Fruit fly (Drosophila melanogaster): ENCODE data around the gene CG13855.

Gene CG13855

dm6 chr3R:22368077-22368776 is 37.5 kb upstream of the CG13855 start:
- peak; percentile 75 for TF ChIP-seq Dll (GFP tag; IDR thresholded peaks at IDR 0.05; ENCODE audit: partially characterized antibody)
- TF ChIP-seq Scr (GFP tag; IDR thresholded peaks at IDR 0.05; ENCODE audit: partially characterized antibody), result peak; percentile 67
- TF ChIP-seq amos (GFP tag; IDR thresholded peaks at IDR 0.05; ENCODE audit: partially characterized antibody), result peak; percentile 38; the same call in 1 of the 2 replicates
- TF ChIP-seq HLH4C (GFP tag; IDR thresholded peaks at IDR 0.05; ENCODE audit: partially characterized antibody), result peak; percentile 37; the same call in 2 of the 3 replicates
- peak; percentile 42 for TF ChIP-seq grn (GFP tag; optimal IDR thresholded peaks at IDR 0.05)
- TF ChIP-seq ewg (GFP tag; optimal IDR thresholded peaks at IDR 0.05), result peak; percentile 92
- peak; percentile 2 for TF ChIP-seq CG6654 (GFP tag; optimal IDR thresholded peaks at IDR 0.05)
- TF ChIP-seq ftz-f1 (GFP tag; optimal IDR thresholded peaks at IDR 0.05), result peak; percentile 99
- TF ChIP-seq pzg (GFP tag; optimal IDR thresholded peaks at IDR 0.05), result peak; percentile 1
- TF ChIP-seq Blimp-1 (GFP tag; optimal IDR thresholded peaks at IDR 0.05), result peak; percentile 96
- 0 out of 2 replicates have a peak, but pooled peaks have one; percentile 27 for TF ChIP-seq sob (GFP tag; IDR thresholded peaks at IDR 0.05)
- TF ChIP-seq tup (GFP tag; optimal IDR thresholded peaks at IDR 0.05), result no peak
- 0 out of 2 replicates have a peak, but pooled peaks have one; percentile 3 for TF ChIP-seq Doc2 (GFP tag; IDR thresholded peaks at IDR 0.05)
- TF ChIP-seq dati (GFP tag; IDR thresholded peaks at IDR 0.05), result no peak
- TF ChIP-seq bbx (GFP tag; IDR thresholded peaks at IDR 0.05; ENCODE audit: partially characterized antibody), result peak; percentile 59; the same call in 1 of the 2 replicates
- TF ChIP-seq tna (GFP tag; IDR thresholded peaks at IDR 0.05; ENCODE audit: partially characterized antibody), result peak; percentile 65; the same call in 1 of the 2 replicates
- no peak for TF ChIP-seq CG3281 (GFP tag; optimal IDR thresholded peaks at IDR 0.05)
- no peak for TF ChIP-seq Atf-2 (GFP tag; optimal IDR thresholded peaks at IDR 0.05)
- no peak for TF ChIP-seq Spps (tag; optimal IDR thresholded peaks at IDR 0.05)
- TF ChIP-seq CG4730 (GFP tag; IDR thresholded peaks at IDR 0.05), result 0 out of 2 replicates have a peak, but pooled peaks have one; percentile 15
- peak; percentile 74 for TF ChIP-seq CG1832 (GFP tag; optimal IDR thresholded peaks at IDR 0.05)
- peak; percentile 8 for TF ChIP-seq CG12071 (GFP tag; optimal IDR thresholded peaks at IDR 0.05)
- TF ChIP-seq ato (GFP tag; IDR thresholded peaks at IDR 0.05; ENCODE audit: partially characterized antibody), result 0 out of 2 replicates have a peak, but pooled peaks have one; percentile 39
- peak; percentile 5; the same call in 1 of the 2 replicates for TF ChIP-seq Ptx1 (GFP tag; IDR thresholded peaks at IDR 0.05)
- TF ChIP-seq CG16779 (GFP tag; IDR thresholded peaks at IDR 0.05), result peak; percentile 55; the same call in 1 of the 2 replicates
- TF ChIP-seq CG7987 (GFP tag; optimal IDR thresholded peaks at IDR 0.05), result peak; percentile 98
- peak; percentile 62 for TF ChIP-seq unc-4 (GFP tag; IDR thresholded peaks at IDR 0.05; ENCODE audit: partially characterized antibody)
- TF ChIP-seq Lim3 (GFP tag; IDR thresholded peaks at IDR 0.05), result no peak
- TF ChIP-seq vnd (GFP tag; IDR thresholded peaks at IDR 0.05; ENCODE audit: partially characterized antibody), result peak; percentile 60
- TF ChIP-seq sd (tag; optimal IDR thresholded peaks at IDR 0.05), result peak; percentile 83
- no peak for TF ChIP-seq lab (GFP tag; optimal IDR thresholded peaks at IDR 0.05)
- TF ChIP-seq pan (optimal IDR thresholded peaks at IDR 0.05), result no peak
- no peak for TF ChIP-seq pan (GFP tag; optimal IDR thresholded peaks at IDR 0.05 in 1 of 2, IDR thresholded peaks at IDR 0.05 in 1 of 2)
- no peak for TF ChIP-seq CG7357 (GFP tag; IDR thresholded peaks at IDR 0.05)
- peak; percentile 12; the same call in 1 of the 2 replicates for TF ChIP-seq GATAe (GFP tag; conservative IDR thresholded peaks at IDR 0.05)
- 0 out of 4 replicates have a peak, but pooled peaks have one; percentile 42 for TF ChIP-seq chinmo (GFP tag; IDR thresholded peaks at IDR 0.05; ENCODE audit: partially characterized antibody)
- no peak for TF ChIP-seq CG8290 (GFP tag; optimal IDR thresholded peaks at IDR 0.05)
- TF ChIP-seq CG8290 (tag; optimal IDR thresholded peaks at IDR 0.05), result peak in 1 of 2 experiments; percentile 33
- TF ChIP-seq Bgb (GFP tag; IDR thresholded peaks at IDR 0.05; ENCODE audit: partially characterized antibody), result peak; percentile 66
- TF ChIP-seq ERR (GFP tag; optimal IDR thresholded peaks at IDR 0.05), result peak; percentile 93
- TF ChIP-seq zen2 (GFP tag; IDR thresholded peaks at IDR 0.05; ENCODE audit: partially characterized antibody), result 0 out of 3 replicates have a peak, but pooled peaks have one; percentile 42
- peak; percentile 26; the same call in 1 of the 2 replicates for TF ChIP-seq nerfin-2 (GFP tag; IDR thresholded peaks at IDR 0.05; ENCODE audit: partially characterized antibody)
- no peak for TF ChIP-seq C15 (GFP tag; IDR thresholded peaks at IDR 0.05)
- peak; percentile 66; the same call in 1 of the 3 replicates for TF ChIP-seq hb (GFP tag; IDR thresholded peaks at IDR 0.05; ENCODE audit: partially characterized antibody)
- 0 out of 2 replicates have a peak, but pooled peaks have one; percentile 9 for TF ChIP-seq CG4360 (GFP tag; IDR thresholded peaks at IDR 0.05)
- no peak for TF ChIP-seq Ets65A (GFP tag)
